Worm (Caenorhabditis elegans) whole organism, L4 larva: ENCODE data around the gene clu-1.

Experiments
- F49E8.2 ChIP-seq: sonication (generic microtip); optimal IDR thresholded peaks from 2 replicates; lab custom pipeline; 2016; ENCODE audit warnings: missing compliant biosample characterization, mild to moderate bottlenecking, missing genetic modification characterization, borderline replicate concordance
- ceh-32 ChIP-seq: sonication (generic microtip); optimal IDR thresholded peaks from 2 replicates; lab custom pipeline; 2016; ENCODE audit warnings: mild to moderate bottlenecking, missing genetic modification characterization, missing compliant biosample characterization; ENCODE audit not compliant: poor library complexity
- ces-1 ChIP-seq: fragments of 150-350 bp; sonication (generic microtip); optimal IDR thresholded peaks from 4 replicates; lab custom pipeline; 2014; ENCODE audit warnings: missing biosample characterization, missing genetic modification reagents, missing genetic modification characterization
- nhr-25 ChIP-seq: sonication (generic microtip); optimal IDR thresholded peaks from 2 replicates; lab custom pipeline; 2017; ENCODE audit warnings: missing genetic modification characterization, mild to moderate bottlenecking, missing compliant biosample characterization, antibody characterized with exemption, moderate library complexity, borderline replicate concordance; ENCODE audit not compliant: insufficient read depth

- no peak for TF ChIP-seq nhr-25
- no peak for TF ChIP-seq ceh-32 (tag; lab: Kevin White, UChicago)
- TF ChIP-seq F49E8.2 = no peak
- TF ChIP-seq ces-1 (GFP tag; lab: Kevin White, UChicago) = no peak
These were observed 46.8 kb downstream of the clu-1 start for ce11 chrIII:9474501-9474900.
